Worm (Caenorhabditis elegans) whole organism, L4 larva: ENCODE data around the gene C37C3.2.

Source experiments
- R02D3.7 ChIP-seq: fragments of 150-350 bp; sonication (generic microtip); optimal IDR thresholded peaks from 3 replicates; lab custom pipeline; 2014; ENCODE audit warnings: missing biosample characterization, missing genetic modification characterization
- daf-8 ChIP-seq: fragments of 200-800 bp; sonication (Bioruptor generic); IDR thresholded peaks from 2 replicates; pipeline ENCODE4 v1.3.6; 2022; ENCODE audit warnings: missing genetic modification characterization, missing compliant biosample characterization
- fos-1 ChIP-seq: fragments of 150-350 bp; optimal IDR thresholded peaks from 2 replicates; lab custom pipeline; 2014; ENCODE audit warnings: missing biosample characterization, missing genetic modification characterization
- jun-1 ChIP-seq: fragments of 150-350 bp; optimal IDR thresholded peaks from 2 replicates; lab custom pipeline; 2014; ENCODE audit warnings: missing biosample characterization, missing genetic modification reagents, missing genetic modification characterization
- lir-3 ChIP-seq: sonication (generic microtip); optimal IDR thresholded peaks from 2 replicates; lab custom pipeline; 2016; ENCODE audit warnings: mild to moderate bottlenecking, missing genetic modification characterization, missing compliant biosample characterization
- mep-1 ChIP-seq: fragments of 150-350 bp; sonication (generic microtip); optimal IDR thresholded peaks from 3 replicates; lab custom pipeline; 2014; ENCODE audit warnings: missing biosample characterization, missing genetic modification characterization
- nhr-102 ChIP-seq: sonication (generic microtip); optimal IDR thresholded peaks from 2 replicates; lab custom pipeline; 2016; ENCODE audit warnings: mild to moderate bottlenecking, missing genetic modification characterization, moderate library complexity, missing compliant biosample characterization
- nhr-11 ChIP-seq: fragments of 150-350 bp; optimal IDR thresholded peaks from 2 replicates; lab custom pipeline; 2014; ENCODE audit warnings: missing biosample characterization, missing genetic modification characterization
- nhr-237 ChIP-seq: sonication (generic microtip); optimal IDR thresholded peaks from 2 replicates; lab custom pipeline; 2017; ENCODE audit warnings: missing biosample characterization, missing genetic modification characterization

- no peak for TF ChIP-seq nhr-11 (tag; lab: Kevin White, UChicago)
- TF ChIP-seq mep-1 (tag; lab: Kevin White, UChicago), result no peak
- TF ChIP-seq fos-1 (tag; lab: Kevin White, UChicago), result no peak
- no peak for TF ChIP-seq R02D3.7 (tag; lab: Kevin White, UChicago)
- TF ChIP-seq lir-3 (tag; lab: Kevin White, UChicago), result no peak
- TF ChIP-seq nhr-102, result no peak
- no peak for TF ChIP-seq daf-8 (GFP tag; lab: Robert Waterston, UW)
- TF ChIP-seq nhr-237, result no peak
- no peak for TF ChIP-seq jun-1 (tag; lab: Kevin White, UChicago)
These were observed 41.1 kb upstream of the C37C3.2 start, which contains the start of gene ZK742.6 for ce11 chrV:7814601-7815000.
